Worm (Caenorhabditis elegans) whole organism, young adult: Measurements from ENCODE around the gene F13D12.10.

Source experiments
- F39B2.1 ChIP-seq: fragments of 200-800 bp; sonication (Bioruptor generic); IDR thresholded peaks from 2 replicates; pipeline ENCODE4 v1.3.6; 2022; ENCODE audit warnings: missing genetic modification reagents, missing genetic modification characterization, missing compliant biosample characterization
- ceh-79 ChIP-seq: sonication (generic microtip); optimal IDR thresholded peaks from 2 replicates; lab custom pipeline; 2017; ENCODE audit warnings: mild to moderate bottlenecking, missing genetic modification characterization, missing compliant biosample characterization
- sea-2 ChIP-seq: fragments of 200-800 bp; sonication (Bioruptor generic); IDR thresholded peaks from 2 replicates; pipeline ENCODE4 v1.3.6; 2022; ENCODE audit warnings: missing genetic modification characterization, missing compliant biosample characterization
- ztf-25 ChIP-seq: fragments of 200-800 bp; sonication (Bioruptor generic); IDR thresholded peaks from 2 replicates; pipeline ENCODE4 v1.3.6; 2022; ENCODE audit warnings: missing genetic modification reagents, missing genetic modification characterization, missing compliant biosample characterization

ce11 chrII:11749490-11750172, 36.0 kb downstream of the F13D12.10 start:
- TF ChIP-seq sea-2 (no peak), ceh-79 (tag; lab: Kevin White, UChicago) (no peak), ztf-25 (GFP tag; lab: Robert Waterston, UW) (no peak), F39B2.1 (no peak)
